Fruit fly (Drosophila melanogaster): ENCODE results near the gene Nckx30C.
A peak's percentile ranks its signal among the peaks of the same experiment; 100 is the strongest.

Gene Nckx30C

DNA sequence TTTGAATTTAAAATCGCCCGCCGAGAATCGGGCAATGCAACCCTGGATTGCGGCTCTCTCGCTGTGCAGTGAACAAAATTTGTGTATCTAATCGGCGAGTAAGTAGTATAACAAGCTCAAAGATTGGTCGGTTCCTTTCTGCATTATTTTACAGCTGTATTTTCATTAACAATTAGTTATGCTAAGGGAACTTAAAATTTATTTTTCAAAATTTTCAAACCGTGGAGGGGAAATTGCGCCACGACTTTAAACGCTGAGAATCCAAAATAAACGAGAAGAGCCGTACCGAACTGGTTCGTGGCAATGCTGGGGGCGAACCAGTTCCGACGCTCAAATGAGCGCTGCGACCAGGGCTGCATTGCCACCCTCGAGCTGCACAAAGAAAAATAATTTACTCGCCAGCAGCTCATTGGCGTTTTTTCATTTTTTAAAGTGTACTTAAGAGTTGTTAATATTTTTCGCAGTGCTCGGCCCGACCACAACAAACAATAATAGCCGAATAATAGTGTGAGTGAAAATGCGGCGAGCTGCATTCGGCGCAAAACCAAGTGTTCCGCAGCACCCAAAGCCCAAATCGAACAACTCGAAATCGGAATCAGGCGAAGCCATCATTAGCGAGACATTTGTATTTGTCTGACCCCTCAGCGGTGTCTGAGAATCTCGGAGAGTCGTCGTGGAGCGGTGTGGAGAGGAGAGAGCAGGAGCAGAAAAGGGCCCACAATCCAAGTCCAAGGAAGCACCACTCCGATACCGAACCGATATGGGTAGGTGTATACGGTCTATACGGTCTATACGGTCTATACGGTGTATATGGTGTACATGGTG is 11.9 kb upstream of the Nckx30C start, which contains the start of gene zf30C:
Gene zf30C (plus strand): TSS at position 353 of the 825 bp plus-strand sequence.
- TF ChIP-seq CG6163 (GFP tag; IDR thresholded peaks at IDR 0.05): peak; percentile 93
- peak; percentile 84 for TF ChIP-seq vri (GFP tag; optimal IDR thresholded peaks at IDR 0.05)
- peak; percentile 58 for TF ChIP-seq CG1621 (tag; optimal IDR thresholded peaks at IDR 0.05)
- peak; percentile 23 for TF ChIP-seq Eip93F (GFP tag; optimal IDR thresholded peaks at IDR 0.05)
- TF ChIP-seq fd59A (GFP tag; optimal IDR thresholded peaks at IDR 0.05): peak; percentile 61
- TF ChIP-seq CG3032 (tag; optimal IDR thresholded peaks at IDR 0.05): peak; percentile 65
- peak; percentile 96 for TF ChIP-seq CG3919 (GFP tag; optimal IDR thresholded peaks at IDR 0.05)
- peak; percentile 52 for TF ChIP-seq dsx (GFP tag; optimal IDR thresholded peaks at IDR 0.05; ENCODE audit: poor library complexity, severe bottlenecking)
- peak; percentile 91 for TF ChIP-seq Hr38 (GFP tag; optimal IDR thresholded peaks at IDR 0.05)
- TF ChIP-seq Sox14 (GFP tag; optimal IDR thresholded peaks at IDR 0.05): peak; percentile 94
- peak; percentile 73 for TF ChIP-seq CG10669 (GFP tag; optimal IDR thresholded peaks at IDR 0.05)
- TF ChIP-seq spab (GFP tag; optimal IDR thresholded peaks at IDR 0.05): peak; percentile 57
- TF ChIP-seq Lpt (GFP tag; optimal IDR thresholded peaks at IDR 0.05): peak; percentile 78
- TF ChIP-seq CG6854 (GFP tag; optimal IDR thresholded peaks at IDR 0.05): no peak
- peak; percentile 86 for TF ChIP-seq CG8319 (GFP tag; optimal IDR thresholded peaks at IDR 0.05)
- TF ChIP-seq fd85E (GFP tag; optimal IDR thresholded peaks at IDR 0.05): peak; percentile 53
- peak; percentile 94 for TF ChIP-seq cyc (GFP tag; optimal IDR thresholded peaks at IDR 0.05)
- TF ChIP-seq Eip75B (GFP tag; optimal IDR thresholded peaks at IDR 0.05): peak; percentile 91
- TF ChIP-seq dac (GFP tag; optimal IDR thresholded peaks at IDR 0.05): peak; percentile 81
- TF ChIP-seq CG8119 (GFP tag; IDR thresholded peaks at IDR 0.05): peak; percentile 73
- TF ChIP-seq CG34406 (GFP tag; optimal IDR thresholded peaks at IDR 0.05): peak; percentile 74
- TF ChIP-seq CG11762 (GFP tag; optimal IDR thresholded peaks at IDR 0.05; ENCODE audit: insufficient read depth): peak; percentile 72
- peak; percentile 88 for TF ChIP-seq topi (GFP tag; optimal IDR thresholded peaks at IDR 0.05)
- TF ChIP-seq Blimp-1 (GFP tag; optimal IDR thresholded peaks at IDR 0.05): peak; percentile 23
- peak; percentile 96 for TF ChIP-seq Eip78C (GFP tag)
- peak; percentile 86 for TF ChIP-seq CG7368 (GFP tag; optimal IDR thresholded peaks at IDR 0.05)
- peak; percentile 91 for TF ChIP-seq CG10631 (GFP tag; optimal IDR thresholded peaks at IDR 0.05)
- TF ChIP-seq CG6276 (GFP tag; optimal IDR thresholded peaks at IDR 0.05): peak; percentile 67
- TF ChIP-seq Met (GFP tag; optimal IDR thresholded peaks at IDR 0.05): peak; percentile 89
- peak; percentile 85 for TF ChIP-seq CG32006 (GFP tag; optimal IDR thresholded peaks at IDR 0.05)
- TF ChIP-seq pdm3 (GFP tag; optimal IDR thresholded peaks at IDR 0.05): peak; percentile 93
- TF ChIP-seq CG16779 (tag; optimal IDR thresholded peaks at IDR 0.05): peak; percentile 57
- TF ChIP-seq Sox102F (GFP tag; optimal IDR thresholded peaks at IDR 0.05): peak; percentile 87
- peak; percentile 87 for TF ChIP-seq Smox (GFP tag; optimal IDR thresholded peaks at IDR 0.05)
- TF ChIP-seq CG8632 (GFP tag; optimal IDR thresholded peaks at IDR 0.05): peak; percentile 80
- TF ChIP-seq esn (GFP tag; optimal IDR thresholded peaks at IDR 0.05): peak; percentile 93
- peak; percentile 90 for TF ChIP-seq achi (GFP tag; optimal IDR thresholded peaks at IDR 0.05)
- peak; percentile 54 for TF ChIP-seq CG6808 (GFP tag; optimal IDR thresholded peaks at IDR 0.05)
- TF ChIP-seq Ets96B (tag; optimal IDR thresholded peaks at IDR 0.05): peak; percentile 64
- TF ChIP-seq svp (GFP tag): peak; percentile 96
- TF ChIP-seq Hr4 (GFP tag; optimal IDR thresholded peaks at IDR 0.05): peak; percentile 93
- TF ChIP-seq Gug (GFP tag; IDR thresholded peaks at IDR 0.05): peak; percentile 67
- peak; percentile 95 for TF ChIP-seq Hr39 (GFP tag; optimal IDR thresholded peaks at IDR 0.05)
- peak; percentile 80 for TF ChIP-seq Sox15 (GFP tag; optimal IDR thresholded peaks at IDR 0.05)
- peak; percentile 40 for TF ChIP-seq fkh (GFP tag; optimal IDR thresholded peaks at IDR 0.05)
- peak; percentile 86 for TF ChIP-seq net (GFP tag; optimal IDR thresholded peaks at IDR 0.05)
- peak; percentile 92 for TF ChIP-seq eg (GFP tag; IDR thresholded peaks at IDR 0.05)
- peak; percentile 90 for TF ChIP-seq acj6 (GFP tag; optimal IDR thresholded peaks at IDR 0.05)
- no peak for TF ChIP-seq CG9139 (GFP tag; optimal IDR thresholded peaks at IDR 0.05)
- TF ChIP-seq Ets21C (GFP tag; optimal IDR thresholded peaks at IDR 0.05): peak; percentile 87

Measured in whole organism, prepupa.